In genomic region chrX:12007593-12007992, dm6 we compare ENCODE assay signal across 4 fruit fly cellular contexts.
A peak's percentile ranks its signal among the peaks of the same experiment; 100 is the strongest.
TF ChIP-seq lines count a peak whose summit lies in the region.

No protein-coding gene starts in this region.

- no peak for TF ChIP-seq CTCF in whole organism, embryonic (GFP tag; optimal IDR thresholded peaks at IDR 0.05; lab: Kevin White, UChicago)

TF ChIP-seq in whole organism, embryonic, 481 proteins besides CTCF, POLR2A, EP300 and RAD21:
- no peak for TF ChIP-seq CG12744 (GFP tag; optimal IDR thresholded peaks at IDR 0.05; lab: Kevin White, UChicago)
- TF ChIP-seq sisA (GFP tag; IDR thresholded peaks at IDR 0.05; lab: Robert Waterston, UW), result no peak
- no peak for TF ChIP-seq cato (GFP tag; optimal IDR thresholded peaks at IDR 0.05; lab: Kevin White, UChicago; ENCODE audit: borderline replicate concordance)
- TF ChIP-seq Atf3 (GFP tag; optimal IDR thresholded peaks at IDR 0.05; lab: Kevin White, UChicago), result no peak
- peak; percentile 71 to 77 for TF ChIP-seq Trl (optimal IDR thresholded peaks at IDR 0.05; lab: Kevin White, UChicago)
- no peak for TF ChIP-seq Trl (GFP tag; optimal IDR thresholded peaks at IDR 0.05; lab: Kevin White, UChicago)
- TF ChIP-seq CG12769 (tag; optimal IDR thresholded peaks at IDR 0.05; lab: Kevin White, UChicago), result peak; percentile 77
- TF ChIP-seq sens (GFP tag; lab: Kevin White, UChicago), result peak; percentile 28
- peak; percentile 44 for TF ChIP-seq yki (optimal IDR thresholded peaks at IDR 0.05; lab: Kevin White, UChicago)
- TF ChIP-seq grn (GFP tag; optimal IDR thresholded peaks at IDR 0.05; lab: Kevin White, UChicago), result peak; percentile 15
- peak; percentile 60 for TF ChIP-seq CG1832 (GFP tag; optimal IDR thresholded peaks at IDR 0.05; lab: Kevin White, UChicago)
- no peak for TF ChIP-seq grau (tag; optimal IDR thresholded peaks at IDR 0.05; lab: Kevin White, UChicago)
- peak; percentile 92 for TF ChIP-seq sd (tag; optimal IDR thresholded peaks at IDR 0.05; lab: Kevin White, UChicago)

TF ChIP-seq in whole organism, prepupa, 60 proteins besides CTCF, POLR2A, EP300 and RAD21:
- TF ChIP-seq pdm3 (GFP tag; optimal IDR thresholded peaks at IDR 0.05; lab: Kevin White, UChicago) (no peak), OdsH (GFP tag; optimal IDR thresholded peaks at IDR 0.05; lab: Kevin White, UChicago) (no peak), svp (GFP tag; lab: Kevin White, UChicago) (peak; percentile 6), Eip78C (GFP tag; lab: Kevin White, UChicago) (peak; percentile 71), ss (GFP tag; optimal IDR thresholded peaks at IDR 0.05; lab: Kevin White, UChicago) (no peak)

TF ChIP-seq in whole organism, pupa, 21 proteins besides CTCF, POLR2A, EP300 and RAD21:
- TF ChIP-seq EcR (GFP tag; optimal IDR thresholded peaks at IDR 0.05; lab: Kevin White, UChicago) (peak; percentile 91), fd96Ca (GFP tag; IDR thresholded peaks at IDR 0.05; lab: Robert Waterston, UW) (no peak)

TF ChIP-seq in whole organism, wandering third instar larva, 38 proteins besides CTCF, POLR2A, EP300 and RAD21:
- TF ChIP-seq dl (GFP tag; optimal IDR thresholded peaks at IDR 0.05; lab: Kevin White, UChicago; ENCODE audit: insufficient read depth in 1 of 2, partially characterized antibody in 2 of 2) (peak; percentile 17 to 57), Dif (GFP tag; optimal IDR thresholded peaks at IDR 0.05; lab: Kevin White, UChicago; ENCODE audit: partially characterized antibody) (peak; percentile 63), h (GFP tag; optimal IDR thresholded peaks at IDR 0.05; lab: Kevin White, UChicago) (no peak)
